Fruit fly (Drosophila melanogaster) whole organism, wandering third instar larva: ENCODE data around the gene CG7985.

Source experiments
- Abd-B ChIP-seq: fragments of >200 bp; optimal IDR thresholded peaks from 2 replicates; lab custom pipeline; 2017; ENCODE audit warnings: missing biosample characterization, missing genetic modification characterization
- CG32264 ChIP-seq: fragments of 200-800 bp; sonication (Bioruptor generic); optimal IDR thresholded peaks from 2 replicates; lab custom pipeline; 2016; ENCODE audit warnings: missing biosample characterization, missing genetic modification characterization
- CG9705 ChIP-seq: fragments of 200-800 bp; sonication (Bioruptor generic); optimal IDR thresholded peaks from 2 replicates; lab custom pipeline; 2018; ENCODE audit warnings: missing biosample characterization, mild to moderate bottlenecking, missing genetic modification characterization
- CrebA ChIP-seq: fragments of 200-800 bp; sonication (Bioruptor generic); optimal IDR thresholded peaks from 2 replicates; lab custom pipeline; 2016; ENCODE audit warnings: missing biosample characterization, mild to moderate bottlenecking, missing genetic modification characterization, borderline replicate concordance
- Dfd ChIP-seq: fragments of >200 bp; optimal IDR thresholded peaks from 2 replicates; lab custom pipeline; 2017; ENCODE audit warnings: missing biosample characterization, missing genetic modification characterization
- Dif ChIP-seq: fragments of 200-275, 200-300 bp; sonication (Bioruptor generic); optimal IDR thresholded peaks from 2 replicates; lab custom pipeline; 2018; ENCODE audit warnings: missing biosample characterization, missing genetic modification characterization; ENCODE audit not compliant: partially characterized antibody
- GATAd ChIP-seq: sonication (Bioruptor generic); optimal IDR thresholded peaks from 2 replicates; lab custom pipeline; 2016; ENCODE audit warnings: missing biosample characterization, missing genetic modification characterization
- HLH106 ChIP-seq: fragments of 200-800 bp; optimal IDR thresholded peaks from 3 replicates; lab custom pipeline; 2019; ENCODE audit warnings: missing biosample characterization, mild to moderate bottlenecking, missing genetic modification characterization, moderate library complexity
- Hnf4 ChIP-seq: fragments of 200-800 bp; sonication (Bioruptor generic); optimal IDR thresholded peaks from 2 replicates; lab custom pipeline; 2016; ENCODE audit warnings: missing biosample characterization, mild to moderate bottlenecking, missing genetic modification characterization
- Hr78 ChIP-seq: fragments of >200 bp; optimal IDR thresholded peaks from 2 replicates; lab custom pipeline; 2017; ENCODE audit warnings: missing biosample characterization, missing genetic modification characterization
- Hr83 ChIP-seq: fragments of 200-300 bp; sonication (Bioruptor generic); optimal IDR thresholded peaks from 2 replicates; lab custom pipeline; 2016; ENCODE audit warnings: missing biosample characterization, mild to moderate bottlenecking, missing genetic modification characterization, moderate library complexity; ENCODE audit not compliant: poor library complexity, severe bottlenecking
- Jra ChIP-seq: sonication (Bioruptor generic); optimal IDR thresholded peaks from 2 replicates; lab custom pipeline; 2016; ENCODE audit warnings: missing biosample characterization, missing genetic modification characterization
- Mio ChIP-seq: sonication (Bioruptor generic); optimal IDR thresholded peaks from 2 replicates; lab custom pipeline; 2016; ENCODE audit warnings: missing biosample characterization, missing genetic modification characterization
- Myc ChIP-seq: fragments of >200 bp; optimal IDR thresholded peaks from 2 replicates; lab custom pipeline; 2017
- N ChIP-seq: fragments of >200 bp; optimal IDR thresholded peaks from 2 replicates; lab custom pipeline; 2018; ENCODE audit warnings: missing biosample characterization, missing external identifiers, missing genetic modification characterization
- OdsH ChIP-seq: fragments of 200-800 bp; sonication (Bioruptor generic); optimal IDR thresholded peaks from 2 replicates; lab custom pipeline; 2016; ENCODE audit warnings: missing biosample characterization, mild to moderate bottlenecking, missing genetic modification characterization
- Rel ChIP-seq, 2 experiments: fragments of 200-800 bp; sonication (Bioruptor generic) in 1 of 2; optimal IDR thresholded peaks; 2 replicates in 1 of 2; 3 replicates in 1 of 2; lab custom pipeline; 2016 to 2019; ENCODE audit warnings: mild to moderate bottlenecking in 2 of 2, missing biosample characterization in 2 of 2, missing genetic modification characterization in 2 of 2, moderate library complexity in 1 of 2
- Sp1 ChIP-seq: fragments of 200-800 bp; sonication (Bioruptor generic); optimal IDR thresholded peaks from 3 replicates; lab custom pipeline; 2019; ENCODE audit warnings: missing biosample characterization, mild to moderate bottlenecking, missing genetic modification characterization, moderate library complexity
- Vsx2 ChIP-seq: fragments of 200-300, 225-300 bp; sonication (Bioruptor generic); optimal IDR thresholded peaks from 2 replicates; lab custom pipeline; 2018; ENCODE audit warnings: missing biosample characterization, missing genetic modification characterization; ENCODE audit not compliant: partially characterized antibody
- brk ChIP-seq: fragments of 200-800 bp; sonication (Bioruptor generic); optimal IDR thresholded peaks from 2 replicates; lab custom pipeline; 2016; ENCODE audit warnings: missing biosample characterization, mild to moderate bottlenecking, missing genetic modification characterization
- dl ChIP-seq, 2 experiments: fragments of 175-275, 200-275 bp in 1 of 2; fragments of 200-275 bp in 1 of 2; sonication (Bioruptor generic); optimal IDR thresholded peaks; lab custom pipeline; 2018; ENCODE audit warnings: mild to moderate bottlenecking in 2 of 2, missing biosample characterization in 2 of 2, missing genetic modification characterization in 2 of 2, moderate library complexity in 2 of 2; ENCODE audit not compliant: partially characterized antibody in 2 of 2, insufficient read depth in 1 of 2
- dmrt93B ChIP-seq: fragments of 200-800 bp; sonication (Bioruptor generic); optimal IDR thresholded peaks from 2 replicates; lab custom pipeline; 2018; ENCODE audit warnings: missing biosample characterization, mild to moderate bottlenecking, missing genetic modification characterization
- dsf ChIP-seq: sonication (Bioruptor generic); optimal IDR thresholded peaks from 2 replicates; lab custom pipeline; 2016; ENCODE audit warnings: missing biosample characterization, missing genetic modification characterization, borderline replicate concordance
- ey ChIP-seq: fragments of 200-800 bp; sonication (Bioruptor generic); optimal IDR thresholded peaks from 2 replicates; lab custom pipeline; 2016; ENCODE audit warnings: missing biosample characterization, missing genetic modification characterization
- foxo ChIP-seq, 2 experiments: fragments of 200-800 bp; sonication (Bioruptor generic); optimal IDR thresholded peaks; 2 replicates in 1 of 2; 3 replicates in 1 of 2; lab custom pipeline; 2016 to 2017; ENCODE audit warnings: missing biosample characterization in 2 of 2, missing genetic modification characterization in 2 of 2
- fru ChIP-seq: fragments of 200-800 bp; sonication (Bioruptor generic); optimal IDR thresholded peaks from 3 replicates; lab custom pipeline; 2016; ENCODE audit warnings: missing biosample characterization, mild to moderate bottlenecking, missing genetic modification characterization
- h ChIP-seq: fragments of 200-800 bp; sonication (Bioruptor generic); optimal IDR thresholded peaks from 3 replicates; lab custom pipeline; 2016; ENCODE audit warnings: missing biosample characterization, mild to moderate bottlenecking, missing genetic modification characterization
- lola ChIP-seq: fragments of >200 bp; optimal IDR thresholded peaks from 2 replicates; lab custom pipeline; 2017; ENCODE audit warnings: missing biosample characterization, missing genetic modification characterization
- pan ChIP-seq: fragments of >200 bp; optimal IDR thresholded peaks from 2 replicates; lab custom pipeline; 2017
- psq ChIP-seq: fragments of 200-800 bp; sonication (Bioruptor generic); optimal IDR thresholded peaks from 3 replicates; lab custom pipeline; 2017; ENCODE audit warnings: missing biosample characterization, mild to moderate bottlenecking, missing genetic modification characterization, moderate library complexity
- rgr ChIP-seq: fragments of 200-800 bp; sonication (Bioruptor generic); optimal IDR thresholded peaks from 3 replicates; lab custom pipeline; 2016; ENCODE audit warnings: missing biosample characterization, mild to moderate bottlenecking, missing genetic modification characterization
- sage ChIP-seq: fragments of 200-800 bp; sonication (Bioruptor generic); optimal IDR thresholded peaks from 2 replicates; lab custom pipeline; 2016; ENCODE audit warnings: missing biosample characterization, mild to moderate bottlenecking, missing genetic modification characterization
- sv ChIP-seq: fragments of 200-800 bp; sonication (Bioruptor generic); optimal IDR thresholded peaks from 3 replicates; lab custom pipeline; 2016; ENCODE audit warnings: missing biosample characterization, missing genetic modification characterization
- tai ChIP-seq: sonication (Bioruptor generic); optimal IDR thresholded peaks from 2 replicates; lab custom pipeline; 2016; ENCODE audit warnings: missing biosample characterization, missing genetic modification characterization
- usp ChIP-seq: fragments of >200 bp; optimal IDR thresholded peaks from 2 replicates; lab custom pipeline; 2017; ENCODE audit warnings: missing biosample characterization, missing genetic modification characterization

Gene CG7985

dm6 chr3R:18168398-18168797 lies 31.3 kb upstream of the CG7985 start (continued):
- peak; percentile 98 for TF ChIP-seq Dif
- no peak for TF ChIP-seq dsf
- no peak for TF ChIP-seq sage
- no peak for TF ChIP-seq Abd-B (GFP tag; lab: Kevin White, UChicago)
- peak; percentile 6 for TF ChIP-seq Hnf4 (GFP tag; lab: Kevin White, UChicago)
- no peak for TF ChIP-seq ey (GFP tag; lab: Kevin White, UChicago)
- TF ChIP-seq psq (GFP tag; lab: Kevin White, UChicago), result peak; percentile 40
- TF ChIP-seq lola (GFP tag; lab: Kevin White, UChicago), result no peak
- TF ChIP-seq pan (lab: Kevin White, UChicago), result no peak
- no peak for TF ChIP-seq dmrt93B (GFP tag; lab: Kevin White, UChicago)
- TF ChIP-seq, all 38 proteins: peak for 16

dm6 chr3R:18168929-18169350 lies 30.7 kb upstream of the CG7985 start:
- TF ChIP-seq rgr (GFP tag; lab: Kevin White, UChicago) (peak; percentile 29), N (GFP tag; lab: Kevin White, UChicago) (no peak), Hnf4 (GFP tag; lab: Kevin White, UChicago) (peak; percentile 44), tai (GFP tag; lab: Kevin White, UChicago) (no peak), HLH106 (tag; lab: Kevin White, UChicago) (peak; percentile 25), Jra (no peak), dl (GFP tag; optimal IDR thresholded peaks at IDR 0.05; lab: Kevin White, UChicago; ENCODE audit: insufficient read depth in 1 of 2, partially characterized antibody in 2 of 2) (no peak), Abd-B (GFP tag; lab: Kevin White, UChicago) (no peak), CrebA (no peak), ey (GFP tag; lab: Kevin White, UChicago) (peak; percentile 33), fru (GFP tag; lab: Kevin White, UChicago) (peak; percentile 25), Hr83 (GFP tag; lab: Kevin White, UChicago) (no peak), foxo (GFP tag; optimal IDR thresholded peaks at IDR 0.05; lab: Kevin White, UChicago) (peak in 1 of 2 experiments; percentile 50), h (GFP tag; lab: Kevin White, UChicago) (peak; percentile 19), lola (GFP tag; lab: Kevin White, UChicago) (no peak), Dif (no peak), usp (GFP tag; lab: Kevin White, UChicago) (no peak), sage (no peak), CG9705 (GFP tag; lab: Kevin White, UChicago) (no peak), brk (GFP tag; lab: Kevin White, UChicago) (no peak), Vsx2 (GFP tag; lab: Kevin White, UChicago) (no peak), Hr78 (GFP tag; lab: Kevin White, UChicago) (no peak)

dm6 chr3R:18169982-18170531 lies 29.6 kb upstream of the CG7985 start:
- peak in 1 of 2 experiments; percentile 35 for TF ChIP-seq dl (GFP tag; optimal IDR thresholded peaks at IDR 0.05; lab: Kevin White, UChicago; ENCODE audit: insufficient read depth in 1 of 2, partially characterized antibody in 2 of 2)
- TF ChIP-seq psq (GFP tag; lab: Kevin White, UChicago), result no peak
- peak; percentile 63 for TF ChIP-seq Dif

- TF ChIP-seq CrebA (no peak), pan (lab: Kevin White, UChicago) (no peak), foxo (GFP tag; optimal IDR thresholded peaks at IDR 0.05; lab: Kevin White, UChicago) (peak in 1 of 2 experiments; percentile 77), lola (GFP tag; lab: Kevin White, UChicago) (no peak), CG9705 (GFP tag; lab: Kevin White, UChicago) (peak; percentile 65), Sp1 (GFP tag; lab: Kevin White, UChicago) (no peak), h (GFP tag; lab: Kevin White, UChicago) (peak; percentile 78), sage (no peak), Vsx2 (GFP tag; lab: Kevin White, UChicago) (no peak), Dif (no peak), Rel (GFP tag; optimal IDR thresholded peaks at IDR 0.05; lab: Kevin White, UChicago) (no peak), Rel (tag; optimal IDR thresholded peaks at IDR 0.05; lab: Kevin White, UChicago) (no peak), ey (GFP tag; lab: Kevin White, UChicago) (peak; percentile 78), dl (GFP tag; optimal IDR thresholded peaks at IDR 0.05; lab: Kevin White, UChicago; ENCODE audit: insufficient read depth in 1 of 2, partially characterized antibody in 2 of 2) (no peak), Hr78 (GFP tag; lab: Kevin White, UChicago) (no peak), rgr (GFP tag; lab: Kevin White, UChicago) (no peak), dsf (no peak), brk (GFP tag; lab: Kevin White, UChicago) (no peak), Dfd (GFP tag; lab: Kevin White, UChicago) (no peak), HLH106 (tag; lab: Kevin White, UChicago) (peak; percentile 73), CG32264 (GFP tag; lab: Kevin White, UChicago) (peak; percentile 7), Abd-B (GFP tag; lab: Kevin White, UChicago) (no peak), Mio (GFP tag; lab: Kevin White, UChicago) (no peak), dmrt93B (GFP tag; lab: Kevin White, UChicago) (peak; percentile 51), usp (GFP tag; lab: Kevin White, UChicago) (no peak), sv (peak; percentile 93), Myc (no peak), GATAd (GFP tag; lab: Kevin White, UChicago) (no peak), N (GFP tag; lab: Kevin White, UChicago) (no peak), tai (GFP tag; lab: Kevin White, UChicago) (no peak), Hnf4 (GFP tag; lab: Kevin White, UChicago) (no peak), Jra (no peak), OdsH (peak; percentile 78)
Measured at dm6 chr3R:18171983-18172967, 27.4 kb upstream of the CG7985 start.
